Worm (Caenorhabditis elegans) whole organism, late embryonic: ENCODE results near the gene lgc-48.
A peak's percentile ranks its signal among the peaks of the same experiment; 100 is the strongest.

Experiments used
- C38D4.7 ChIP-seq: fragments of 200-800 bp; sonication (Bioruptor generic); optimal IDR thresholded peaks from 2 replicates; lab custom pipeline; 2018; ENCODE audit warnings: mild to moderate bottlenecking, missing genetic modification characterization, moderate library complexity, missing compliant biosample characterization
- F13H6.1 ChIP-seq: sonication (generic microtip); optimal IDR thresholded peaks from 2 replicates; lab custom pipeline; 2016; ENCODE audit warnings: missing genetic modification characterization, missing compliant biosample characterization
- K02D7.2 ChIP-seq: sonication (generic microtip); optimal IDR thresholded peaks from 2 replicates; lab custom pipeline; 2017; ENCODE audit warnings: mild to moderate bottlenecking, missing genetic modification characterization, missing compliant biosample characterization
- T23F11.4 ChIP-seq: fragments of 200-800 bp; sonication (Bioruptor generic); optimal IDR thresholded peaks from 2 replicates; lab custom pipeline; 2018; ENCODE audit warnings: mild to moderate bottlenecking, missing genetic modification characterization, missing compliant biosample characterization
- Y22D7AL.16 ChIP-seq: sonication (generic microtip); optimal IDR thresholded peaks from 2 replicates; lab custom pipeline; 2016; ENCODE audit warnings: missing genetic modification characterization, missing compliant biosample characterization
- ama-1 ChIP-seq: fragments of 150-350 bp; optimal IDR thresholded peaks from 2 replicates; lab custom pipeline; 2014
- ceh-18 ChIP-seq: sonication (generic microtip); optimal IDR thresholded peaks from 2 replicates; lab custom pipeline; 2016; ENCODE audit warnings: missing genetic modification characterization, missing compliant biosample characterization
- ceh-19 ChIP-seq: fragments of 200-800 bp; sonication (Bioruptor generic); optimal IDR thresholded peaks from 2 replicates; lab custom pipeline; 2018; ENCODE audit warnings: mild to moderate bottlenecking, missing genetic modification characterization, missing compliant biosample characterization
- ceh-30 ChIP-seq: fragments of 150-350 bp; optimal IDR thresholded peaks from 2 replicates; lab custom pipeline; 2014; ENCODE audit warnings: missing biosample characterization, missing genetic modification characterization
- ceh-31 ChIP-seq: sonication (generic microtip); optimal IDR thresholded peaks from 2 replicates; lab custom pipeline; 2016; ENCODE audit warnings: missing genetic modification characterization, missing compliant biosample characterization
- ceh-48 ChIP-seq: sonication (generic microtip); optimal IDR thresholded peaks from 2 replicates; lab custom pipeline; 2016; ENCODE audit warnings: missing genetic modification characterization, inconsistent platforms, missing compliant biosample characterization
- ceh-9 ChIP-seq: sonication (generic microtip); optimal IDR thresholded peaks from 2 replicates; lab custom pipeline; 2016; ENCODE audit warnings: mild to moderate bottlenecking, missing genetic modification characterization, inconsistent platforms, missing compliant biosample characterization
- che-1 ChIP-seq: sonication (generic microtip); optimal IDR thresholded peaks from 2 replicates; lab custom pipeline; 2016; ENCODE audit warnings: mild to moderate bottlenecking, missing genetic modification characterization, missing compliant biosample characterization
- dmd-4 ChIP-seq: sonication (generic microtip); optimal IDR thresholded peaks from 2 replicates; lab custom pipeline; 2016; ENCODE audit warnings: borderline replicate concordance, missing genetic modification characterization, missing compliant biosample characterization
- dve-1 ChIP-seq: sonication (generic microtip); optimal IDR thresholded peaks from 2 replicates; lab custom pipeline; 2017; ENCODE audit warnings: antibody characterized with exemption, mild to moderate bottlenecking, missing genetic modification characterization, missing compliant biosample characterization
- elt-4 ChIP-seq: sonication (generic microtip); optimal IDR thresholded peaks from 2 replicates; lab custom pipeline; 2016; ENCODE audit warnings: missing genetic modification characterization, missing compliant biosample characterization
- fax-1 ChIP-seq: sonication (generic microtip); optimal IDR thresholded peaks from 2 replicates; lab custom pipeline; 2016; ENCODE audit warnings: missing genotype, missing genetic modification characterization, missing compliant biosample characterization
- fkh-10 ChIP-seq: fragments of 150-350 bp; optimal IDR thresholded peaks from 2 replicates; lab custom pipeline; 2014; ENCODE audit warnings: missing biosample characterization, missing genetic modification reagents, missing genetic modification characterization
- hlh-6 ChIP-seq: sonication (generic microtip); optimal IDR thresholded peaks from 2 replicates; lab custom pipeline; 2016; ENCODE audit warnings: missing genotype, missing genetic modification characterization, missing compliant biosample characterization
- hlh-8 ChIP-seq: sonication (generic microtip); optimal IDR thresholded peaks from 2 replicates; lab custom pipeline; 2016; ENCODE audit warnings: missing genotype, missing genetic modification characterization, missing compliant biosample characterization
- lim-6 ChIP-seq: sonication (generic microtip); optimal IDR thresholded peaks from 2 replicates; lab custom pipeline; 2016; ENCODE audit warnings: missing genetic modification characterization, missing compliant biosample characterization
- lin-11 ChIP-seq: fragments of 200-800 bp; sonication (Bioruptor generic); optimal IDR thresholded peaks from 2 replicates; lab custom pipeline; 2018; ENCODE audit warnings: mild to moderate bottlenecking, missing genetic modification characterization, missing compliant biosample characterization
- madf-2 ChIP-seq: sonication (generic microtip); optimal IDR thresholded peaks from 2 replicates; lab custom pipeline; 2017; ENCODE audit warnings: missing genetic modification characterization, missing compliant biosample characterization
- mec-3 ChIP-seq: sonication (generic microtip); optimal IDR thresholded peaks from 2 replicates; lab custom pipeline; 2016; ENCODE audit warnings: borderline replicate concordance, missing genetic modification characterization, missing compliant biosample characterization
- nhr-232 ChIP-seq: sonication (generic microtip); optimal IDR thresholded peaks from 2 replicates; lab custom pipeline; 2016; ENCODE audit warnings: missing genetic modification characterization, missing compliant biosample characterization
- odd-2 ChIP-seq: sonication (generic microtip); optimal IDR thresholded peaks from 2 replicates; lab custom pipeline; 2017; ENCODE audit warnings: antibody characterized with exemption, mild to moderate bottlenecking, missing genetic modification characterization, missing compliant biosample characterization
- pag-3 ChIP-seq: sonication (generic microtip); optimal IDR thresholded peaks from 2 replicates; lab custom pipeline; 2016; ENCODE audit warnings: missing compliant biosample characterization, missing genetic modification characterization, borderline replicate concordance
- pat-9 ChIP-seq: fragments of 200-800 bp; sonication (Bioruptor generic); optimal IDR thresholded peaks from 2 replicates; lab custom pipeline; 2018; ENCODE audit warnings: mild to moderate bottlenecking, missing genetic modification characterization, moderate library complexity, missing compliant biosample characterization
- pax-1 ChIP-seq: fragments of 150-350 bp; optimal IDR thresholded peaks from 2 replicates; lab custom pipeline; 2014; ENCODE audit warnings: missing biosample characterization, missing genetic modification characterization
- pha-4 ChIP-seq: fragments of 150-350 bp; optimal IDR thresholded peaks from 2 replicates; lab custom pipeline; 2018; ENCODE audit warnings: missing biosample characterization, missing genetic modification reagents, missing genetic modification characterization
- pqm-1 ChIP-seq: sonication (generic microtip); optimal IDR thresholded peaks from 2 replicates; lab custom pipeline; 2016; ENCODE audit warnings: missing genetic modification characterization, missing compliant biosample characterization
- pros-1 ChIP-seq: fragments of 150-350 bp; optimal IDR thresholded peaks from 2 replicates; lab custom pipeline; 2014; ENCODE audit warnings: missing biosample characterization, missing genetic modification reagents, missing genetic modification characterization
- rnt-1 ChIP-seq: sonication (generic microtip); optimal IDR thresholded peaks from 2 replicates; lab custom pipeline; 2016; ENCODE audit warnings: missing genetic modification characterization, missing compliant biosample characterization
- sdc-2 ChIP-seq: sonication (generic microtip); optimal IDR thresholded peaks from 2 replicates; lab custom pipeline; 2016; ENCODE audit warnings: missing genotype, missing genetic modification characterization, missing compliant biosample characterization
- sox-2 ChIP-seq: fragments of 200-800 bp; sonication (Bioruptor generic); IDR thresholded peaks from 2 replicates; pipeline ENCODE4 v1.3.6; 2022; ENCODE audit warnings: missing genetic modification reagents, missing genetic modification characterization, missing compliant biosample characterization
- syd-9 ChIP-seq: sonication (generic microtip); optimal IDR thresholded peaks from 2 replicates; lab custom pipeline; 2016; ENCODE audit warnings: mild to moderate bottlenecking, missing genetic modification characterization, moderate library complexity, missing compliant biosample characterization
- ttx-3 ChIP-seq: sonication (generic microtip); optimal IDR thresholded peaks from 2 replicates; lab custom pipeline; 2016; ENCODE audit warnings: missing genetic modification reagents, missing genetic modification characterization, missing compliant biosample characterization
- unc-3 ChIP-seq, 2 experiments: fragments of 200-800 bp in 1 of 2; sonication (Bioruptor generic) in 1 of 2; sonication (generic microtip) in 1 of 2; conservative IDR thresholded peaks in 1 of 2; optimal IDR thresholded peaks in 1 of 2; 2 replicates each; pipeline versions ENCODE4 v1.3.6 to Lab custom; 2016 to 2022; ENCODE audit warnings: missing compliant biosample characterization in 2 of 2, missing genetic modification characterization in 2 of 2, missing genetic modification reagents in 1 of 2
- unc-42 ChIP-seq: sonication (generic microtip); optimal IDR thresholded peaks from 2 replicates; lab custom pipeline; 2016; ENCODE audit warnings: missing genotype, missing genetic modification characterization, missing compliant biosample characterization
- unc-55 ChIP-seq: sonication (generic microtip); optimal IDR thresholded peaks from 2 replicates; lab custom pipeline; 2017; ENCODE audit warnings: missing biosample characterization, missing genetic modification reagents, missing genetic modification characterization
- zip-5 ChIP-seq: sonication (generic microtip); optimal IDR thresholded peaks from 2 replicates; lab custom pipeline; 2016; ENCODE audit warnings: missing genetic modification characterization, missing compliant biosample characterization

The lgc-48 gene

DNA sequence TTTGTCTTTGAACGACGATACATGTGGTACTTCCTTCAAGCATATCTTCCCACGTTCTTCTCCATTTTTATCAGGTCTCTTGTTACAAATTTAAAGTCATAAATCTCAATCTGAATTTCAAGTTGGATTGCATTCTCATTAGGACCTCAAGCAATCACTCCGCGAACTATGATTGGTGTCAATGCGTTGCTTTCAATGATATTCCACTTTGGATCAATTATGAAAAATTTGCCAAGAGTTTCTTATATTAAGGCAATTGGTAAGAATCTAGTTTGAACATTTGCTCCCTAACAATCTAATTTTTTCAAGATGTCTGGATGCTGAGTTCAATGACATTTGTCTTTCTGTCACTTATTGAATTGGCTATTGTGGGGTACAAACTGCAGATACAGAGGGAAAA lies 2.2 kb downstream of the lgc-48 start:
- TF ChIP-seq lin-11 (no peak), pros-1 (tag; lab: Kevin White, UChicago) (no peak), F13H6.1 (no peak), pat-9 (tag; lab: Kevin White, UChicago) (no peak), dmd-4 (no peak), ttx-3 (tag; lab: Kevin White, UChicago) (no peak), nhr-232 (no peak), syd-9 (tag; lab: Kevin White, UChicago) (no peak), fax-1 (tag; lab: Kevin White, UChicago) (no peak), ceh-30 (tag; lab: Kevin White, UChicago) (no peak), ama-1 (lab: Kevin White, UChicago) (no peak), ceh-48 (no peak), C38D4.7 (GFP tag; lab: Kevin White, UChicago) (no peak), hlh-8 (no peak), odd-2 (no peak), sox-2 (GFP tag; lab: Robert Waterston, UW) (no peak), unc-3 (GFP tag; conservative IDR thresholded peaks at IDR 0.05; lab: Robert Waterston, UW) (no peak), unc-3 (tag; optimal IDR thresholded peaks at IDR 0.05; lab: Kevin White, UChicago) (no peak), hlh-6 (tag; lab: Kevin White, UChicago) (no peak)

DNA sequence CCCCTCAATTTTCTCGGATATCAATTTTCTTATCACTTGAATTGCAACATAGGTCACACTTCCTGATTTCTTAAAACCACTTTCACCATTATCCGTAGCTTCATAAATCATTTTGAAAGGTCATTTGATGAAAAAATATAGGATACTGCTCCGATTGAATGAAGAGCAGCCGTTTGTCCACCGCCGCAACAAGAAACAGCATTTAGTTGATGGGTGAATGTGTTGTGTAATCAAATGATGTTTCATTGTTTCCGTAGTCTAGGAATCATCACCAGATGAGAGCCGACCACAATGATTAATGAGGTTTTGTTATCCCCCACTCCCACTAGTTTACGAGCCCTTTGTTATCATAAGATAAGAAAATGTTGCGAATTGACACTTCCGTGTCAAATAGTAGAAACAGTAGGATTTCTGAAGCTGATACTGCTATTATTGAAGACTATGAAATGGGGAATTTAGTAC lies 5.9 kb downstream of the lgc-48 start, which contains the start of gene twk-43:
Gene twk-43 (plus strand): TSS at position 412 of the 462 bp plus-strand sequence.
- TF ChIP-seq ceh-30 (tag; lab: Kevin White, UChicago) (no peak), unc-55 (peak; percentile 43), ceh-18 (tag; lab: Kevin White, UChicago) (peak; percentile 32), Y22D7AL.16 (tag; lab: Kevin White, UChicago) (no peak), rnt-1 (peak; percentile 64), zip-5 (tag; lab: Kevin White, UChicago) (no peak), dve-1 (tag; lab: Kevin White, UChicago) (no peak)
- TF ChIP-seq, all 69 proteins: peak for 3

DNA sequence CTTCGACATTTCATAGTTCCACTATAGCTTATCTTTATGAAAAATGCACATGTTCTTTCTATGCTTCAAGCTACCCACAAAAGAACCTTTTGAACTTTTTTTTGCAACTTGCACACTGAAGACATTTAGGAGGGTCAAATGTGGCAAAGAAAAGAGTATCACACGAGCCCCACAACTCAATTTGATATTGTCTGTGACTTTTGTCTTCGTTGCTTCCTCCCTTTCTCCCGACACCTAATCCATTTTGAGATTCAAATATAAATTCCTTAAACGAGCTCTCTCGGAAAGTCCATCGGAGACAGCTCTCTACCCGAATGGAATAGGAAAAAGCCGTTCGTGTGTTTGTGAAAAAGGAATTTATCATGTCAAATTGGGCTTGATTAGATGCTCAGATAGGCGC lies 10.3 kb downstream of the lgc-48 start:
- no peak for TF ChIP-seq fkh-10 (GFP tag; lab: Kevin White, UChicago)
- TF ChIP-seq lim-6 (tag; lab: Kevin White, UChicago), result no peak
- TF ChIP-seq elt-4, result no peak
- TF ChIP-seq ceh-9 (tag; lab: Kevin White, UChicago), result no peak
- TF ChIP-seq unc-42, result no peak
- TF ChIP-seq unc-3 (GFP tag; conservative IDR thresholded peaks at IDR 0.05; lab: Robert Waterston, UW), result no peak
- no peak for TF ChIP-seq unc-3 (tag; optimal IDR thresholded peaks at IDR 0.05; lab: Kevin White, UChicago)
- no peak for TF ChIP-seq mec-3
- no peak for TF ChIP-seq ceh-31 (tag; lab: Kevin White, UChicago)
- no peak for TF ChIP-seq T23F11.4 (GFP tag; lab: Kevin White, UChicago)
- no peak for TF ChIP-seq ceh-19 (GFP tag; lab: Kevin White, UChicago)
- no peak for TF ChIP-seq K02D7.2

DNA sequence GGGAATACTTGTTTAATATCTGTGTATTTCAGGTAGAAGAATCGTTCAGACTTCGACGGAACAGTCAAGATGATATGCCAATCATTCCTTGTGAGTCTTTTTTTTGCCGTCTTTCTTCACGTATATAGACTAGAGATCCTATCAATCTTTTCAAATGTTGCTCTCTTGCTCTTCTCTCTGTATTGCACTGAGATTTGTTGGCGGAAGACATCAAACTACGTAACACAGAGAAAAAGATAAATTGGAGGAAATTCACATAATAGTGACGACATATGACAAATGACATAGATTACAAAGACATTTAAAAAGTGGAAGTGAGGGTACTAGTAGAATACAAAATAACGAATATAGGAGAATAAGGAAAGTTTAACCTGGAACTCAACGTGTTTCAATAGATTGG lies 11.7 kb downstream of the lgc-48 start:
- peak; percentile 31 for TF ChIP-seq unc-55
- TF ChIP-seq pha-4 (tag; lab: Kevin White, UChicago), result no peak

DNA sequence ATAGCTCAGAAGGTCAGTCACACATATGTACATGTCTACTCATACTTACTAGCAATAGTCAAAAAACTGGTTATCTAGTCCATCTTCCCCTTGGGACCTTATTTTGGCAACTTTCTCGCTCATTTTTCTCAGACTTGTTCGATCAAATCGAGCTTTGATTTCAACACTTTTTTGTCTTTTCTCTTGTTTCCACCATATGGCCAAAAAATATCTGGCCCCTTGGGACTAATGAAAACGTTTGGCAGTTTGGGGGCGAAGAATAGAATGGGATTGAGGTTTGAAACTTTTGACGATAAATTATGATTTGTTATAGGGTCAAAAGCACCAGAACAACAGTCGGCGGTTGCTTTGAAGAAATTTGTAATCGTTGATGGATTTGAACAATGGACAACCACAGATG lies 12.4 kb downstream of the lgc-48 start:
- TF ChIP-seq mec-3, result no peak
- TF ChIP-seq pag-3 (tag; lab: Kevin White, UChicago), result no peak
- no peak for TF ChIP-seq pqm-1
- TF ChIP-seq pax-1, result no peak
- TF ChIP-seq madf-2 (tag; lab: Kevin White, UChicago), result no peak
- no peak for TF ChIP-seq sdc-2 (tag; lab: Kevin White, UChicago)
- TF ChIP-seq che-1 (tag; lab: Kevin White, UChicago), result no peak
- TF ChIP-seq ama-1 (lab: Kevin White, UChicago), result no peak
